Worm (Caenorhabditis elegans): Measurements from ENCODE around the gene lgc-57.

- TF ChIP-seq ama-1 (optimal IDR thresholded peaks at IDR 0.05) = no peak
- no peak for TF ChIP-seq tra-4 (tag; optimal IDR thresholded peaks at IDR 0.05)
- no peak for TF ChIP-seq pes-1 (GFP tag; IDR thresholded peaks at IDR 0.05)
- TF ChIP-seq sea-1 (GFP tag; conservative IDR thresholded peaks at IDR 0.05) = no peak
- no peak for TF ChIP-seq tbx-37 (GFP tag; conservative IDR thresholded peaks at IDR 0.05)
- no peak for TF ChIP-seq scrt-1 (GFP tag; IDR thresholded peaks at IDR 0.05)
- TF ChIP-seq ets-7 (tag; optimal IDR thresholded peaks at IDR 0.05) = no peak
- TF ChIP-seq aly-1 (tag; optimal IDR thresholded peaks at IDR 0.05) = no peak
- TF ChIP-seq tbx-11 (GFP tag; IDR thresholded peaks at IDR 0.05) = no peak
- no peak for TF ChIP-seq flt-1 (GFP tag; IDR thresholded peaks at IDR 0.05)
- TF ChIP-seq hnd-1 (tag; optimal IDR thresholded peaks at IDR 0.05) = no peak
- TF ChIP-seq ceh-13 (GFP tag; optimal IDR thresholded peaks at IDR 0.05) = no peak
- TF ChIP-seq F13C5.2 (tag; optimal IDR thresholded peaks at IDR 0.05) = no peak
Measured at ce11 chrII:10658576-10659256, 36.1 kb upstream of the lgc-57 start, which contains the start of the genes snu-13 and rsp-7.
